Worm (Caenorhabditis elegans): Measurements from ENCODE around the gene ttr-19.

DNA sequence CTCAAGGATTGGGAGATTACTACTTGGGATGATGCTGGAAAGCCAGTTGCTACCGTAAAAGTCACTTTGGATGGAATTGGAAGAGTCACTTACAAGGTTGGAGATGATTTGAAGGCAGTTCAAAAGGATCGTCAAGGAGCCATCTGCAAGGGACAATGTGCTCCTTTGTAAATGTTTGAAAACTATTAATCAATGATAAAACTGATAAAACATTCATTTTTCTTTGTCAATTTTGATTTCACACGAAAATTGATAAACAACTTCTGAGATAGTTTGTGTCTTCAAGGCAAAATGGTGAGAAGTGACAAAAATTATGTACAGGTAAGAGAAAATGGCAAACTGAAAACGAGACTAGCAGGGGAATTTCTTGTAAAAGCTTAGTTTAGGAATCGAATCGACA is 24.9 kb downstream of the ttr-19 start:
- TF ChIP-seq ZK337.2 (GFP tag; IDR thresholded peaks at IDR 0.05) (no peak), nhr-28 (tag; optimal IDR thresholded peaks at IDR 0.05) (no peak), nhr-6 (tag; optimal IDR thresholded peaks at IDR 0.05) (no peak), unc-39 (tag; optimal IDR thresholded peaks at IDR 0.05) (no peak), nhr-77 (tag; optimal IDR thresholded peaks at IDR 0.05) (no peak), mxl-2 (GFP tag; conservative IDR thresholded peaks at IDR 0.05) (no peak)

Data from whole organism, L4 larva.